Fruit fly (Drosophila melanogaster) whole organism, prepupa: ENCODE data around the gene Acp29AB.
A peak's percentile ranks its signal among the peaks of the same experiment; 100 is the strongest.

Experiments
- Blimp-1 ChIP-seq: fragments of 200-800 bp; sonication (Bioruptor generic); optimal IDR thresholded peaks from 3 replicates; lab custom pipeline; 2017; ENCODE audit warnings: missing biosample characterization, missing genetic modification characterization, mild to moderate bottlenecking, moderate library complexity, missing genetic modification reagents
- CG10631 ChIP-seq: fragments of 200-800 bp; sonication (Bioruptor generic); optimal IDR thresholded peaks from 2 replicates; lab custom pipeline; 2016; ENCODE audit warnings: missing biosample characterization, missing genetic modification characterization
- CG10669 ChIP-seq: fragments of 200-800 bp; sonication (Bioruptor generic); optimal IDR thresholded peaks from 3 replicates; lab custom pipeline; 2018; ENCODE audit warnings: missing biosample characterization, mild to moderate bottlenecking, missing genetic modification characterization, moderate library complexity
- CG11294 ChIP-seq: fragments of 200-800 bp; sonication (Bioruptor generic); IDR thresholded peaks from 2 replicates; pipeline ENCODE4 v1.3.6; 2022; ENCODE audit warnings: missing biosample characterization, missing genetic modification characterization
- CG15336 ChIP-seq: fragments of 200-800 bp; sonication (Bioruptor generic); IDR thresholded peaks from 2 replicates; pipeline ENCODE4 v1.3.6; 2022; ENCODE audit warnings: missing biosample characterization, missing genetic modification characterization
- CG1621 ChIP-seq: fragments of 200-800 bp; sonication (Bioruptor generic); optimal IDR thresholded peaks from 3 replicates; lab custom pipeline; 2018; ENCODE audit warnings: missing biosample characterization, mild to moderate bottlenecking, missing genetic modification characterization
- CG3032 ChIP-seq: fragments of 200-800 bp; optimal IDR thresholded peaks from 2 replicates; lab custom pipeline; 2019; ENCODE audit warnings: missing biosample characterization, mild to moderate bottlenecking, missing genetic modification characterization, moderate library complexity
- CG31627 ChIP-seq: fragments of 200-800 bp; sonication (Bioruptor generic); optimal IDR thresholded peaks from 3 replicates; lab custom pipeline; 2016; ENCODE audit warnings: missing biosample characterization, missing genetic modification characterization
- CG32006 ChIP-seq: fragments of 200-800 bp; sonication (Bioruptor generic); optimal IDR thresholded peaks from 3 replicates; lab custom pipeline; 2017; ENCODE audit warnings: missing biosample characterization, mild to moderate bottlenecking, missing genetic modification characterization
- CG34406 ChIP-seq: fragments of 200-800 bp; sonication (Bioruptor generic); optimal IDR thresholded peaks from 3 replicates; lab custom pipeline; 2016; ENCODE audit warnings: missing biosample characterization, missing genetic modification characterization
- CG3919 ChIP-seq: fragments of 200-800 bp; sonication (Bioruptor generic); optimal IDR thresholded peaks from 3 replicates; lab custom pipeline; 2016; ENCODE audit warnings: missing biosample characterization, missing genetic modification characterization
- CG6163 ChIP-seq: fragments of 200-800 bp; sonication (Bioruptor generic); IDR thresholded peaks from 3 replicates; pipeline ENCODE4 v1.3.6; 2022; ENCODE audit warnings: missing biosample characterization, missing genetic modification characterization
- CG6276 ChIP-seq: fragments of 200-800 bp; sonication (Bioruptor generic); optimal IDR thresholded peaks from 2 replicates; lab custom pipeline; 2017; ENCODE audit warnings: missing biosample characterization, mild to moderate bottlenecking, missing genetic modification characterization
- CG6792 ChIP-seq: fragments of 200-800 bp; sonication (Bioruptor generic); optimal IDR thresholded peaks from 3 replicates; lab custom pipeline; 2016; ENCODE audit warnings: missing biosample characterization, missing genetic modification characterization
- CG6854 ChIP-seq: fragments of 200-800 bp; sonication (Bioruptor generic); optimal IDR thresholded peaks from 2 replicates; lab custom pipeline; 2017; ENCODE audit warnings: missing biosample characterization, mild to moderate bottlenecking, missing genetic modification characterization
- CG7368 ChIP-seq: fragments of 200-800 bp; sonication (Bioruptor generic); optimal IDR thresholded peaks from 3 replicates; lab custom pipeline; 2016; ENCODE audit warnings: missing biosample characterization, missing genetic modification characterization
- CG8119 ChIP-seq: fragments of 200-800 bp; sonication (Bioruptor generic); IDR thresholded peaks from 3 replicates; pipeline ENCODE4 v1.3.6; 2022; ENCODE audit warnings: missing biosample characterization, missing genetic modification characterization
- CG8319 ChIP-seq: fragments of 200-800 bp; sonication (Bioruptor generic); optimal IDR thresholded peaks from 3 replicates; lab custom pipeline; 2016; ENCODE audit warnings: missing biosample characterization, missing genetic modification characterization
- CG8632 ChIP-seq: fragments of 200-800 bp; sonication (Bioruptor generic); optimal IDR thresholded peaks from 3 replicates; lab custom pipeline; 2016; ENCODE audit warnings: missing biosample characterization, missing genetic modification characterization
- CG9139 ChIP-seq: fragments of 200-800 bp; sonication (Bioruptor generic); optimal IDR thresholded peaks from 3 replicates; lab custom pipeline; 2017; ENCODE audit warnings: missing biosample characterization, mild to moderate bottlenecking, missing genetic modification characterization
- Eip75B ChIP-seq: fragments of 200-800 bp; sonication (Bioruptor generic); optimal IDR thresholded peaks from 3 replicates; lab custom pipeline; 2016; ENCODE audit warnings: missing biosample characterization, missing genetic modification characterization
- Eip78C ChIP-seq: fragments of 200-800 bp; sonication (Bioruptor generic); peaks from one replicate; lab custom pipeline; 2016; ENCODE audit warnings: missing biosample characterization, missing genetic modification characterization
- Eip93F ChIP-seq: fragments of 200-800 bp; sonication (Bioruptor generic); optimal IDR thresholded peaks from 2 replicates; lab custom pipeline; 2016; ENCODE audit warnings: missing biosample characterization, mild to moderate bottlenecking, missing genetic modification characterization
- Ets21C ChIP-seq: fragments of 200-800 bp; sonication (Bioruptor generic); optimal IDR thresholded peaks from 3 replicates; lab custom pipeline; 2016; ENCODE audit warnings: missing biosample characterization, missing genetic modification characterization
- Ets96B ChIP-seq: fragments of 200-800 bp; optimal IDR thresholded peaks from 2 replicates; lab custom pipeline; 2019; ENCODE audit warnings: missing biosample characterization, mild to moderate bottlenecking, missing genetic modification characterization, moderate library complexity
- Hr38 ChIP-seq: sonication (Bioruptor generic); optimal IDR thresholded peaks from 2 replicates; lab custom pipeline; 2016; ENCODE audit warnings: missing biosample characterization, missing genetic modification characterization
- Hr4 ChIP-seq: fragments of 200-800 bp; sonication (Bioruptor generic); optimal IDR thresholded peaks from 3 replicates; lab custom pipeline; 2016; ENCODE audit warnings: missing biosample characterization, missing genetic modification characterization
- Lpt ChIP-seq: fragments of 200-800 bp; sonication (Bioruptor generic); optimal IDR thresholded peaks from 3 replicates; lab custom pipeline; 2016; ENCODE audit warnings: missing biosample characterization, missing genetic modification characterization
- Met ChIP-seq: fragments of 200-800 bp; sonication (Bioruptor generic); optimal IDR thresholded peaks from 3 replicates; lab custom pipeline; 2016; ENCODE audit warnings: missing biosample characterization, missing genetic modification characterization
- OdsH ChIP-seq: fragments of 200-800 bp; sonication (Bioruptor generic); optimal IDR thresholded peaks from 3 replicates; lab custom pipeline; 2016; ENCODE audit warnings: missing biosample characterization, missing genetic modification characterization
- Smox ChIP-seq: fragments of 200-800 bp; sonication (Bioruptor generic); optimal IDR thresholded peaks from 3 replicates; lab custom pipeline; 2016; ENCODE audit warnings: missing biosample characterization, missing genetic modification characterization
- Sox102F ChIP-seq: fragments of 200-800 bp; sonication (Bioruptor generic); optimal IDR thresholded peaks from 2 replicates; lab custom pipeline; 2016; ENCODE audit warnings: missing biosample characterization, mild to moderate bottlenecking, missing genetic modification characterization
- achi ChIP-seq: fragments of 200-800 bp; sonication (Bioruptor generic); optimal IDR thresholded peaks from 3 replicates; lab custom pipeline; 2016; ENCODE audit warnings: missing biosample characterization, missing genetic modification characterization
- cyc ChIP-seq: fragments of 200-800 bp; sonication (Bioruptor generic); optimal IDR thresholded peaks from 3 replicates; lab custom pipeline; 2016; ENCODE audit warnings: missing biosample characterization, missing genetic modification characterization
- dac ChIP-seq: fragments of 200-800 bp; sonication (Bioruptor generic); optimal IDR thresholded peaks from 2 replicates; lab custom pipeline; 2017; ENCODE audit warnings: missing biosample characterization, mild to moderate bottlenecking, missing genetic modification characterization
- dsx ChIP-seq: fragments of 200-800 bp; optimal IDR thresholded peaks from 3 replicates; lab custom pipeline; 2019; ENCODE audit warnings: missing biosample characterization, mild to moderate bottlenecking, missing genetic modification characterization, moderate library complexity; ENCODE audit not compliant: poor library complexity, severe bottlenecking
- eg ChIP-seq: fragments of 200-800 bp; sonication (Bioruptor generic); IDR thresholded peaks from 3 replicates; pipeline ENCODE4 v1.3.6; 2022; ENCODE audit warnings: missing biosample characterization, missing genetic modification characterization
- esn ChIP-seq: fragments of 200-800 bp; sonication (Bioruptor generic); optimal IDR thresholded peaks from 2 replicates; lab custom pipeline; 2016; ENCODE audit warnings: missing biosample characterization, mild to moderate bottlenecking, missing genetic modification characterization, moderate library complexity
- fd85E ChIP-seq: fragments of 200-800 bp; sonication (Bioruptor generic); optimal IDR thresholded peaks from 3 replicates; lab custom pipeline; 2016; ENCODE audit warnings: missing biosample characterization, missing genetic modification characterization
- fkh ChIP-seq: fragments of 200-800 bp; sonication (Bioruptor generic); optimal IDR thresholded peaks from 3 replicates; lab custom pipeline; 2017; ENCODE audit warnings: missing biosample characterization, mild to moderate bottlenecking, missing genetic modification characterization, moderate library complexity
- lz ChIP-seq: fragments of 200-800 bp; sonication (Bioruptor generic); optimal IDR thresholded peaks from 3 replicates; lab custom pipeline; 2016; ENCODE audit warnings: missing biosample characterization, missing genetic modification characterization
- net ChIP-seq: fragments of 200-800 bp; sonication (Bioruptor generic); optimal IDR thresholded peaks from 3 replicates; lab custom pipeline; 2016; ENCODE audit warnings: missing biosample characterization, missing genetic modification characterization
- pdm3 ChIP-seq: fragments of 200-800 bp; sonication (Bioruptor generic); optimal IDR thresholded peaks from 3 replicates; lab custom pipeline; 2016; ENCODE audit warnings: missing biosample characterization, missing genetic modification characterization
- salr ChIP-seq, 2 experiments: fragments of 200-800 bp; sonication (Bioruptor generic); optimal IDR thresholded peaks; 3 replicates each; lab custom pipeline; 2016 to 2018; ENCODE audit warnings: missing biosample characterization in 2 of 2, missing genetic modification characterization in 2 of 2, mild to moderate bottlenecking in 1 of 2
- spab ChIP-seq: fragments of 200-800 bp; sonication (Bioruptor generic); optimal IDR thresholded peaks from 2 replicates; lab custom pipeline; 2017; ENCODE audit warnings: missing biosample characterization, mild to moderate bottlenecking, missing genetic modification characterization, missing genetic modification reagents
- ss ChIP-seq, 2 experiments: fragments of 200-800 bp; sonication (Bioruptor generic); optimal IDR thresholded peaks; 2 replicates in 1 of 2; 3 replicates in 1 of 2; lab custom pipeline; 2017 to 2018; ENCODE audit warnings: mild to moderate bottlenecking in 2 of 2, missing biosample characterization in 2 of 2, missing genetic modification characterization in 2 of 2, moderate library complexity in 1 of 2
- svp ChIP-seq: fragments of 200-800 bp; sonication (Bioruptor generic); peaks from one replicate; lab custom pipeline; 2016; ENCODE audit warnings: missing biosample characterization, missing genetic modification characterization
- vri ChIP-seq: fragments of 200-800 bp; sonication (Bioruptor generic); optimal IDR thresholded peaks from 3 replicates; lab custom pipeline; 2016; ENCODE audit warnings: missing biosample characterization, mild to moderate bottlenecking, missing genetic modification characterization

Gene Acp29AB

dm6 chr2L:8411530-8411929, 18.5 kb upstream of the Acp29AB start, which contains the start of gene Naglu:
TSS of gene Naglu (minus strand) at chr2L:8411868.
- TF ChIP-seq CG31627 (peak; percentile 12), Blimp-1 (GFP tag; lab: Kevin White, UChicago) (peak; percentile 40), dsx (no peak), eg (GFP tag; lab: Robert Waterston, UW) (no peak), fkh (GFP tag; lab: Kevin White, UChicago) (no peak), CG6276 (no peak), Smox (GFP tag; lab: Kevin White, UChicago) (no peak), esn (GFP tag; lab: Kevin White, UChicago) (peak; percentile 53), Lpt (GFP tag; lab: Kevin White, UChicago) (no peak), CG10669 (no peak), spab (GFP tag; lab: Kevin White, UChicago) (no peak), Eip75B (peak; percentile 44), Hr4 (no peak), svp (GFP tag; lab: Kevin White, UChicago) (peak; percentile 93), CG10631 (GFP tag; lab: Kevin White, UChicago) (no peak), salr (GFP tag; optimal IDR thresholded peaks at IDR 0.05; lab: Kevin White, UChicago) (no peak), CG7368 (GFP tag; lab: Kevin White, UChicago) (no peak), CG6163 (peak; percentile 15; the same call in 1 of the 3 replicates), CG9139 (GFP tag; lab: Kevin White, UChicago) (no peak), pdm3 (no peak), CG3919 (no peak), net (GFP tag; lab: Kevin White, UChicago) (no peak), Hr38 (GFP tag; lab: Kevin White, UChicago) (no peak), CG6854 (GFP tag; lab: Kevin White, UChicago) (peak; percentile 0), OdsH (GFP tag; lab: Kevin White, UChicago) (no peak), cyc (GFP tag; lab: Kevin White, UChicago) (no peak), achi (GFP tag; lab: Kevin White, UChicago) (no peak), Sox102F (GFP tag; lab: Kevin White, UChicago) (no peak), CG6792 (peak; percentile 46), CG8319 (GFP tag; lab: Kevin White, UChicago) (no peak), Eip78C (GFP tag; lab: Kevin White, UChicago) (peak; percentile 74), CG1621 (tag; lab: Kevin White, UChicago) (no peak), CG8632 (GFP tag; lab: Kevin White, UChicago) (peak; percentile 32)

- TF ChIP-seq vri (GFP tag; lab: Kevin White, UChicago), result no peak
- TF ChIP-seq CG34406 (GFP tag; lab: Kevin White, UChicago), result peak; percentile 51
- TF ChIP-seq fkh (GFP tag; lab: Kevin White, UChicago), result peak; percentile 99
- TF ChIP-seq CG15336 (GFP tag; lab: Robert Waterston, UW), result peak; percentile 62
- peak; percentile 37 for TF ChIP-seq Ets21C (GFP tag; lab: Kevin White, UChicago)
- TF ChIP-seq CG3032 (tag; lab: Kevin White, UChicago), result peak; percentile 51
- no peak for TF ChIP-seq CG9139 (GFP tag; lab: Kevin White, UChicago)
- TF ChIP-seq esn (GFP tag; lab: Kevin White, UChicago), result peak; percentile 57
- no peak for TF ChIP-seq CG11294 (GFP tag; lab: Robert Waterston, UW)
- TF ChIP-seq ss (GFP tag; optimal IDR thresholded peaks at IDR 0.05; lab: Kevin White, UChicago), result peak in 1 of 2 experiments; percentile 89
- no peak for TF ChIP-seq CG32006 (GFP tag; lab: Kevin White, UChicago)
- TF ChIP-seq lz (GFP tag; lab: Kevin White, UChicago), result peak; percentile 36
- no peak for TF ChIP-seq Hr38 (GFP tag; lab: Kevin White, UChicago)
- TF ChIP-seq cyc (GFP tag; lab: Kevin White, UChicago), result peak; percentile 37
- peak; percentile 76 for TF ChIP-seq eg (GFP tag; lab: Robert Waterston, UW)
- no peak for TF ChIP-seq Met (GFP tag; lab: Kevin White, UChicago)
- no peak for TF ChIP-seq CG10669
- TF ChIP-seq fd85E (GFP tag; lab: Kevin White, UChicago), result no peak
- TF ChIP-seq dac (GFP tag; lab: Kevin White, UChicago), result no peak
- no peak for TF ChIP-seq CG3919
- peak; percentile 50 for TF ChIP-seq Ets96B (tag; lab: Kevin White, UChicago)
- peak; percentile 62 for TF ChIP-seq CG31627
- TF ChIP-seq CG1621 (tag; lab: Kevin White, UChicago), result no peak
- peak; percentile 79 for TF ChIP-seq CG8119 (GFP tag; lab: Robert Waterston, UW)
- peak; percentile 79 for TF ChIP-seq CG6163
- TF ChIP-seq CG8632 (GFP tag; lab: Kevin White, UChicago), result no peak
- no peak for TF ChIP-seq Eip93F (GFP tag; lab: Kevin White, UChicago)
These were observed 10.6 kb upstream of the Acp29AB start, which contains the start of gene emb for dm6 chr2L:8403286-8404270. TSS of gene emb (plus strand) at chr2L:8403573.
